Worm (Caenorhabditis elegans) whole organism, L3 larva: ENCODE data around the gene grl-28.
"Not testable (repeated sequence)": the region's sequence is repeated elsewhere in the genome, so short reads cannot be mapped to it uniquely, and the experiment has no call there.

Source experiments
- aly-2 ChIP-seq: fragments of 150-350 bp; optimal IDR thresholded peaks from 2 replicates; lab custom pipeline; 2014; ENCODE audit warnings: missing biosample characterization, missing genetic modification characterization
- ama-1 ChIP-seq: fragments of 150-350 bp; optimal IDR thresholded peaks from 2 replicates; lab custom pipeline; 2018
- ceh-16 ChIP-seq: sonication (generic microtip); optimal IDR thresholded peaks from 2 replicates; lab custom pipeline; 2017; ENCODE audit warnings: missing biosample characterization, missing genetic modification characterization
- ceh-82 ChIP-seq: fragments of 150-350 bp; optimal IDR thresholded peaks from 2 replicates; lab custom pipeline; 2014; ENCODE audit warnings: missing biosample characterization, missing genetic modification characterization
- egl-27 ChIP-seq: sonication (generic microtip); optimal IDR thresholded peaks from 4 replicates; lab custom pipeline; 2017; ENCODE audit warnings: missing biosample characterization, missing genetic modification reagents, missing genetic modification characterization
- elt-1 ChIP-seq: fragments of 150-350 bp; optimal IDR thresholded peaks from 2 replicates; lab custom pipeline; 2014; ENCODE audit warnings: missing biosample characterization, missing genetic modification characterization
- elt-2 ChIP-seq: sonication (generic microtip); optimal IDR thresholded peaks from 2 replicates; lab custom pipeline; 2016; ENCODE audit warnings: missing genetic modification reagents, mild to moderate bottlenecking, missing genetic modification characterization, missing compliant biosample characterization
- elt-3 ChIP-seq, 3 experiments: fragments of 150-350 bp in 1 of 3; sonication (generic microtip) in 2 of 3; optimal IDR thresholded peaks; 2 replicates in 2 of 3; 4 replicates in 1 of 3; lab custom pipeline; 2014 to 2017; ENCODE audit warnings: missing biosample characterization in 3 of 3, missing genetic modification characterization in 3 of 3
- eor-1 ChIP-seq, 2 experiments: fragments of 150-350 bp; optimal IDR thresholded peaks; 2 replicates each; lab custom pipeline; 2014 to 2018; ENCODE audit warnings: missing biosample characterization in 2 of 2, missing genetic modification characterization in 2 of 2
- fkh-10 ChIP-seq: sonication (generic microtip); optimal IDR thresholded peaks from 2 replicates; lab custom pipeline; 2017; ENCODE audit warnings: missing biosample characterization, missing genetic modification reagents, missing genetic modification characterization
- fos-1 ChIP-seq: fragments of 150-350 bp; optimal IDR thresholded peaks from 2 replicates; lab custom pipeline; 2014; ENCODE audit warnings: missing biosample characterization, missing genetic modification characterization
- jun-1 ChIP-seq: fragments of 150-350 bp; optimal IDR thresholded peaks from 2 replicates; lab custom pipeline; 2014; ENCODE audit warnings: missing biosample characterization, missing genetic modification reagents, missing genetic modification characterization
- lin-15B ChIP-seq: fragments of 150-350 bp; optimal IDR thresholded peaks from 2 replicates; lab custom pipeline; 2014; ENCODE audit warnings: missing biosample characterization, missing genetic modification characterization
- lin-39 ChIP-seq: fragments of 150-350 bp; optimal IDR thresholded peaks from 2 replicates; lab custom pipeline; 2018; ENCODE audit warnings: missing biosample characterization, missing genetic modification reagents, missing genetic modification characterization
- mdl-1 ChIP-seq: fragments of 150-350 bp; optimal IDR thresholded peaks from 2 replicates; lab custom pipeline; 2014; ENCODE audit warnings: missing biosample characterization, missing genetic modification characterization
- nfya-1 ChIP-seq: sonication (generic microtip); optimal IDR thresholded peaks from 2 replicates; lab custom pipeline; 2017; ENCODE audit warnings: missing genetic modification characterization, mild to moderate bottlenecking, missing compliant biosample characterization, antibody characterized with exemption, moderate library complexity; ENCODE audit not compliant: insufficient read depth
- nhr-12 ChIP-seq: fragments of 150-350 bp; optimal IDR thresholded peaks from 2 replicates; lab custom pipeline; 2014; ENCODE audit warnings: missing biosample characterization, missing genetic modification characterization
- nhr-23 ChIP-seq: fragments of 150-350 bp; optimal IDR thresholded peaks from 2 replicates; lab custom pipeline; 2014; ENCODE audit warnings: missing biosample characterization, missing genetic modification reagents, missing genetic modification characterization
- nhr-25 ChIP-seq: sonication (generic microtip); optimal IDR thresholded peaks from 2 replicates; lab custom pipeline; 2017; ENCODE audit warnings: missing biosample characterization, missing genetic modification characterization
- nhr-28 ChIP-seq: fragments of 150-350 bp; optimal IDR thresholded peaks from 2 replicates; lab custom pipeline; 2014; ENCODE audit warnings: missing biosample characterization, missing genetic modification characterization
- nhr-67 ChIP-seq: fragments of 150-350 bp; optimal IDR thresholded peaks from 2 replicates; lab custom pipeline; 2014; ENCODE audit warnings: missing biosample characterization, missing genetic modification characterization
- nhr-76 ChIP-seq: fragments of 150-350 bp; sonication (generic microtip); optimal IDR thresholded peaks from 5 replicates; lab custom pipeline; 2014; ENCODE audit warnings: missing biosample characterization, missing genetic modification characterization
- nhr-77 ChIP-seq: fragments of 150-350 bp; optimal IDR thresholded peaks from 2 replicates; lab custom pipeline; 2014; ENCODE audit warnings: missing biosample characterization, missing genetic modification characterization
- pha-4 ChIP-seq: fragments of 150-350 bp; optimal IDR thresholded peaks from 2 replicates; lab custom pipeline; 2014; ENCODE audit warnings: missing biosample characterization, missing genetic modification reagents, missing genetic modification characterization
- pqm-1 ChIP-seq: fragments of 150-350 bp; optimal IDR thresholded peaks from 2 replicates; lab custom pipeline; 2017; ENCODE audit warnings: missing biosample characterization, missing genetic modification characterization, inconsistent platforms
- skn-1 ChIP-seq: fragments of 150-350 bp; optimal IDR thresholded peaks from 2 replicates; lab custom pipeline; 2014; ENCODE audit warnings: missing biosample characterization, missing genetic modification characterization
- snpc-4 ChIP-seq: fragments of 150-350 bp; optimal IDR thresholded peaks from 2 replicates; lab custom pipeline; 2014; ENCODE audit warnings: missing biosample characterization, missing genetic modification characterization
- tbx-2 ChIP-seq: sonication (generic microtip); optimal IDR thresholded peaks from 2 replicates; lab custom pipeline; 2016; ENCODE audit warnings: mild to moderate bottlenecking, missing genetic modification characterization, missing compliant biosample characterization
- unc-39 ChIP-seq: sonication (generic microtip); optimal IDR thresholded peaks from 4 replicates; lab custom pipeline; 2017; ENCODE audit warnings: missing biosample characterization, missing genetic modification characterization
- unc-62 ChIP-seq: fragments of 150-350 bp; sonication (generic microtip); optimal IDR thresholded peaks from 4 replicates; lab custom pipeline; 2014; ENCODE audit warnings: missing biosample characterization, missing genetic modification reagents, missing genetic modification characterization
- ztf-4 ChIP-seq: fragments of 150-350 bp; optimal IDR thresholded peaks from 2 replicates; lab custom pipeline; 2014; ENCODE audit warnings: missing biosample characterization, missing genetic modification characterization

Gene grl-28

ce11 chrV:3512381-3512780 is 39.3 kb downstream of the grl-28 start, which contains the start of gene str-226:
str-226 (plus strand) TSS chrV:3512681.
- TF ChIP-seq nfya-1: no peak

- no peak for TF ChIP-seq unc-39 (tag; lab: Kevin White, UChicago)
- no peak for TF ChIP-seq lin-39 (tag; lab: Kevin White, UChicago)
- no peak for TF ChIP-seq unc-62 (GFP tag; lab: Kevin White, UChicago)
- no peak for TF ChIP-seq lin-15B (tag; lab: Kevin White, UChicago)
- no peak for TF ChIP-seq egl-27 (tag; lab: Kevin White, UChicago)
- TF ChIP-seq pqm-1 (tag; lab: Kevin White, UChicago): no peak
- no peak for TF ChIP-seq eor-1 (tag; optimal IDR thresholded peaks at IDR 0.05; lab: Kevin White, UChicago)
- TF ChIP-seq ama-1: no peak
- TF ChIP-seq, all 47 proteins: peak for 0
Measured at ce11 chrV:3509878-3510277, 41.8 kb downstream of the grl-28 start, which contains the start of gene str-228. str-228 (plus strand) TSS chrV:3510178.

ce11 chrV:3507691-3508090 is 44.0 kb downstream of the grl-28 start, which contains the start of gene str-225:
str-225 (plus strand) TSS chrV:3507822.
- no peak for TF ChIP-seq fos-1 (tag; lab: Kevin White, UChicago)
- no peak for TF ChIP-seq ama-1
- TF ChIP-seq nhr-77: no peak
- TF ChIP-seq aly-2 (tag; lab: Kevin White, UChicago): no peak
- no peak for TF ChIP-seq egl-27 (tag; lab: Kevin White, UChicago)
- TF ChIP-seq ceh-82 (tag; lab: Kevin White, UChicago): no peak
- no peak for TF ChIP-seq nhr-67 (tag; lab: Kevin White, UChicago)
- TF ChIP-seq fkh-10: no peak
- TF ChIP-seq ztf-4: no peak
- TF ChIP-seq nhr-28 (tag; lab: Kevin White, UChicago): no peak
- no peak for TF ChIP-seq snpc-4 (tag; lab: Kevin White, UChicago)
- TF ChIP-seq nhr-23 (tag; lab: Kevin White, UChicago): no peak
- TF ChIP-seq elt-2 (tag; lab: Kevin White, UChicago): no peak
- TF ChIP-seq unc-39 (tag; lab: Kevin White, UChicago): no peak
- TF ChIP-seq unc-62 (GFP tag; lab: Kevin White, UChicago): no peak
- TF ChIP-seq skn-1: no peak
- TF ChIP-seq nhr-25 (tag; lab: Kevin White, UChicago): no peak
- no peak for TF ChIP-seq nhr-12 (tag; lab: Kevin White, UChicago)
- no peak for TF ChIP-seq mdl-1 (tag; lab: Kevin White, UChicago)
- TF ChIP-seq, all 47 proteins: peak for 0

- not testable (repeated sequence) for TF ChIP-seq nfya-1; nhr-76 (tag; lab: Kevin White, UChicago); ama-1
Measured at ce11 chrV:3506252-3506651, 45.4 kb downstream of the grl-28 start, which contains the start of gene ugt-64. ugt-64 (minus strand) TSS chrV:3506352.

ce11 chrV:3505745-3506144 is 45.9 kb downstream of the grl-28 start:
- TF ChIP-seq nhr-25 (tag; lab: Kevin White, UChicago): no peak
- TF ChIP-seq ceh-16: no peak
- peak; percentile 23 for TF ChIP-seq nhr-23 (tag; lab: Kevin White, UChicago)
- TF ChIP-seq pqm-1 (tag; lab: Kevin White, UChicago): peak; percentile 97
- peak; percentile 55 for TF ChIP-seq jun-1
- peak in 1 of 3 experiments; percentile 47 for TF ChIP-seq elt-3 (tag; optimal IDR thresholded peaks at IDR 0.05; lab: Kevin White, UChicago)
- peak; percentile 98 for TF ChIP-seq elt-2 (tag; lab: Kevin White, UChicago)

ce11 chrV:3502038-3502437 is 49.6 kb downstream of the grl-28 start, which contains the start of the genes C07G3.8 and C07G3.10:
C07G3.8 (minus strand) TSS chrV:3502138.
C07G3.10 (plus strand) TSS chrV:3502307.
- TF ChIP-seq tbx-2 (tag; lab: Kevin White, UChicago) (no peak), aly-2 (tag; lab: Kevin White, UChicago) (no peak), skn-1 (no peak), fkh-10 (no peak), ztf-4 (no peak), pha-4 (tag; lab: Kevin White, UChicago) (no peak), pqm-1 (tag; lab: Kevin White, UChicago) (no peak), elt-1 (tag; lab: Kevin White, UChicago) (no peak)
